Worm (Caenorhabditis elegans): Measurements from ENCODE around the gene C09G9.5.

C09G9.5 gene

DNA sequence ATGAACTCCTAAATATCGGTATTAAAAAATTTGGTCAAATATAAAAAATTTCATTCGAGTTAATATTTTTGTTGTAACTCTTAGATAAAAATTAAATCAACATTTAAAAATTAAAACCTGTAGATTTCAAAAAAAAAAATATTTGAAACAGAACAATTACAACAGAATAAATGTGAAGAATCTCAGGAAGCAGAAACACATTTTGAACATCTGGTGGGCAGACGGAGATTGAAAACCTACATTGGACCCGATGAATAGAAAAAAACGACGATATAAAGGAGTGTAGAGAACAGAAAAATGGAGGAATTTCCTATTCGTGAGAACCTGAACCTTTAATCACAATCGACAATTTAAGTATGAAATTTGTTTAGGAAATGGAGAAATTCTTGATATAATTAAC is 37.8 kb downstream of the C09G9.5 start:
- no peak for TF ChIP-seq ama-1 (optimal IDR thresholded peaks at IDR 0.05)
- TF ChIP-seq ztf-4 (tag; optimal IDR thresholded peaks at IDR 0.05) = no peak

DNA sequence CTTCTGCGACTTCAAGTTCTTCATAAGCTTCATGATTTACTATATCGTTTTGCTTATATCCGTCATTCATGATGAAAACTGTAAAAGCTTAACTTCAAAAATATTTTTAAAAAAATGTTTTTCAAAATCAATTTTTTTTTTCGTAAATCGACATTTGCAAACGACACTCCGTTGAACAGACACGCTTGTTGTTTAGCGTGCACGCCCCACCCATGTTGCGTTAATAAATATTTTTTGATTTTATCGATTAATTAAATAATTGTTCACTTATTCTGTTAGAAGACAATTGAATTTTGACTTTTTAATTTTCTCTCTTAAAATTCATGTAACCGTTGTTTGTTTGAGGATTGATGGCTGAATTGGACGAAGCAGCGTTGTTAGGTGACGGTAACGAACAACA is 39.7 kb downstream of the C09G9.5 start, which contains the start of the genes D1046.2 and cfim-2:
D1046.2 (minus strand) TSS at position 78 of the 400 bp plus-strand sequence.
cfim-2 (plus strand) TSS at position 335 of the 400 bp plus-strand sequence.
- TF ChIP-seq ztf-11 (tag; optimal IDR thresholded peaks at IDR 0.05) (no peak), nhr-25 (tag; optimal IDR thresholded peaks at IDR 0.05) (no peak), mdl-1 (tag; optimal IDR thresholded peaks at IDR 0.05) (no peak), nfya-1 (tag; optimal IDR thresholded peaks at IDR 0.05; ENCODE audit: insufficient read depth) (peak; percentile 42), unc-62 (GFP tag; optimal IDR thresholded peaks at IDR 0.05) (no peak), sea-2 (GFP tag; optimal IDR thresholded peaks at IDR 0.05) (no peak), nhr-67 (tag; optimal IDR thresholded peaks at IDR 0.05) (no peak), daf-12 (tag; optimal IDR thresholded peaks at IDR 0.05) (no peak), fkh-10 (GFP tag; optimal IDR thresholded peaks at IDR 0.05) (no peak), ceh-9 (tag; optimal IDR thresholded peaks at IDR 0.05) (no peak), nhr-237 (tag; optimal IDR thresholded peaks at IDR 0.05) (no peak), jun-1 (tag; optimal IDR thresholded peaks at IDR 0.05) (no peak), skn-1 (tag; optimal IDR thresholded peaks at IDR 0.05) (no peak), lsy-12 (tag; optimal IDR thresholded peaks at IDR 0.05) (no peak), ceh-16 (tag; optimal IDR thresholded peaks at IDR 0.05) (no peak), lin-15B (tag; optimal IDR thresholded peaks at IDR 0.05) (peak; percentile 28), nhr-12 (tag; optimal IDR thresholded peaks at IDR 0.05) (no peak), pha-4 (tag; optimal IDR thresholded peaks at IDR 0.05) (peak; percentile 44), lin-39 (tag; optimal IDR thresholded peaks at IDR 0.05) (no peak), snpc-4 (tag; optimal IDR thresholded peaks at IDR 0.05) (no peak), elt-2 (tag; optimal IDR thresholded peaks at IDR 0.05) (no peak), nhr-23 (tag; optimal IDR thresholded peaks at IDR 0.05) (peak; percentile 38), fos-1 (tag; optimal IDR thresholded peaks at IDR 0.05) (no peak), elt-1 (tag; optimal IDR thresholded peaks at IDR 0.05) (no peak), R02D3.7 (tag; optimal IDR thresholded peaks at IDR 0.05) (peak; percentile 12), elt-3 (tag; optimal IDR thresholded peaks at IDR 0.05) (no peak), nhr-11 (tag; optimal IDR thresholded peaks at IDR 0.05) (no peak), hmg-11 (tag; optimal IDR thresholded peaks at IDR 0.05) (no peak), nhr-43 (tag; optimal IDR thresholded peaks at IDR 0.05; ENCODE audit: poor library complexity, severe bottlenecking) (no peak), ceh-28 (tag; optimal IDR thresholded peaks at IDR 0.05) (no peak), nhr-76 (tag; optimal IDR thresholded peaks at IDR 0.05) (no peak)

DNA sequence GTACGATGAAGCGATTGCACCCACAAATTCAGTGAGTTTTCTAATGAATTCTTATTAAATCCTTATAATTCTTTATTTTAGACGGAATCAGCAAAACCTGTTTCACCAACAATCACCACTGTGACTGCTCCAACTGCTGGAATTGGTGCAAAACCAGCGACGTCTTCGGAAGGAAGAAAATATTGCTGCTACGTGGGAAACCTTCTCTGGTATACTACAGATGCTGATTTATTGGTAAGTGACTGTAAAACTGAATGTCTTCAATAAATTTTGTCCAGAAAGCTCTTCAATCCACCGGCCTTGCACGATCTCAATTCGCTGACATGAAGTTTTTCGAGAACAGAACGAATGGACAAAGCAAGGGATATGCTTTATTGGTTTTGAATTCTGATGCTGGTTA is 40.2 kb downstream of the C09G9.5 start:
- TF ChIP-seq unc-62 (GFP tag; optimal IDR thresholded peaks at IDR 0.05) (no peak), nhr-43 (tag; optimal IDR thresholded peaks at IDR 0.05; ENCODE audit: poor library complexity, severe bottlenecking) (no peak)

DNA sequence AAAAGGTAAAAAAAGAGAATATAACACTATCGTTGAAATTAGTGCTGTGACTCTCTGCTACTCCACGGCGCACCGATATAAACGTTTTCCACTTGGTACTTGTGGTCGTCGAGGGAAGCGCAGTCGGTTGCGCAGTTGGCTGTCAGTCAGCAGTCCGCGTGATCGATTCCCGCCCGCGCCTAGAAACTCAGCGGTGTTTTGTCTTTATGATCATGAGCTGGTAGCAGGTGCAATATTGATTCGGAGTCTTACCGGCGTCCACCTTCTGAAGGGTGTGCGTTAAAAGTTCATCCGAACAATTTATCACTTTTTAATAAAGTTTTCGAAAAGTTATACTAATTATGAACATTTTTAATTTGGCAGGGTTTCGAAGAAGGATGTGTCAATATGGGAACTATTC is 40.8 kb downstream of the C09G9.5 start:
- TF ChIP-seq skn-1 (tag; optimal IDR thresholded peaks at IDR 0.05) = peak; percentile 20
- no peak for TF ChIP-seq elt-1 (tag; optimal IDR thresholded peaks at IDR 0.05)
- TF ChIP-seq nhr-237 (tag; optimal IDR thresholded peaks at IDR 0.05) = no peak
- peak; percentile 67 for TF ChIP-seq ceh-28 (tag; optimal IDR thresholded peaks at IDR 0.05)
- TF ChIP-seq pqm-1 (tag; optimal IDR thresholded peaks at IDR 0.05) = peak; percentile 28
- peak; percentile 78 for TF ChIP-seq pha-4 (tag; optimal IDR thresholded peaks at IDR 0.05)
- peak; percentile 25 for TF ChIP-seq unc-62 (GFP tag; optimal IDR thresholded peaks at IDR 0.05)
- peak; percentile 73 for TF ChIP-seq lsy-12 (tag; optimal IDR thresholded peaks at IDR 0.05)
- peak; percentile 72 for TF ChIP-seq elt-2 (tag; optimal IDR thresholded peaks at IDR 0.05)
- TF ChIP-seq nhr-23 (tag; optimal IDR thresholded peaks at IDR 0.05) = peak; percentile 73
- TF ChIP-seq nhr-43 (tag; optimal IDR thresholded peaks at IDR 0.05; ENCODE audit: poor library complexity, severe bottlenecking) = peak; percentile 83
- peak; percentile 57 for TF ChIP-seq ztf-4 (tag; optimal IDR thresholded peaks at IDR 0.05)
- TF ChIP-seq egl-5 (tag; optimal IDR thresholded peaks at IDR 0.05) = peak; percentile 36
- no peak for TF ChIP-seq eor-1 (tag; optimal IDR thresholded peaks at IDR 0.05)
- peak; percentile 67 for TF ChIP-seq nfya-1 (tag; optimal IDR thresholded peaks at IDR 0.05; ENCODE audit: insufficient read depth)
- peak; percentile 58 for TF ChIP-seq tbx-2 (tag; optimal IDR thresholded peaks at IDR 0.05)
- peak; percentile 57 for TF ChIP-seq R02D3.7 (tag; optimal IDR thresholded peaks at IDR 0.05)
- peak; percentile 95 for TF ChIP-seq hmg-11 (tag; optimal IDR thresholded peaks at IDR 0.05)
- TF ChIP-seq elt-3 (tag; optimal IDR thresholded peaks at IDR 0.05) = peak in 1 of 3 experiments; percentile 2
- TF ChIP-seq ama-1 (optimal IDR thresholded peaks at IDR 0.05) = peak; percentile 86
- TF ChIP-seq nhr-76 (tag; optimal IDR thresholded peaks at IDR 0.05) = no peak
- TF ChIP-seq lin-39 (tag; optimal IDR thresholded peaks at IDR 0.05) = peak; percentile 92
- TF ChIP-seq lin-15B (tag; optimal IDR thresholded peaks at IDR 0.05) = peak; percentile 35
- TF ChIP-seq jun-1 (tag; optimal IDR thresholded peaks at IDR 0.05) = peak; percentile 51
- peak; percentile 81 for TF ChIP-seq nhr-25 (tag; optimal IDR thresholded peaks at IDR 0.05)
- no peak for TF ChIP-seq ceh-9 (tag; optimal IDR thresholded peaks at IDR 0.05)

Measured in whole organism, L3 larva.